Worm (Caenorhabditis elegans) whole organism, young adult: ENCODE data around the gene C36A4.10.

Experiments used
- B0336.3 ChIP-seq: fragments of 200-800 bp; sonication (Bioruptor generic); IDR thresholded peaks from 2 replicates; pipeline ENCODE4 v1.3.6; 2022; ENCODE audit warnings: missing genetic modification characterization, missing compliant biosample characterization
- C06A6.2 ChIP-seq: fragments of 200-800 bp; sonication (Bioruptor generic); conservative IDR thresholded peaks from 2 replicates; pipeline ENCODE4 v1.3.6; 2022; ENCODE audit warnings: missing genetic modification characterization, missing compliant biosample characterization
- D2030.7 ChIP-seq: fragments of 200-800 bp; sonication (Bioruptor generic); IDR thresholded peaks from 2 replicates; pipeline ENCODE4 v1.3.6; 2022; ENCODE audit warnings: missing genetic modification reagents, missing genetic modification characterization, missing compliant biosample characterization
- F23B12.7 ChIP-seq: sonication (generic microtip); optimal IDR thresholded peaks from 2 replicates; lab custom pipeline; 2017; ENCODE audit warnings: missing genetic modification characterization, mild to moderate bottlenecking, missing compliant biosample characterization, antibody characterized with exemption, moderate library complexity; ENCODE audit not compliant: insufficient read depth
- F52B5.7 ChIP-seq: sonication (generic microtip); optimal IDR thresholded peaks from 2 replicates; lab custom pipeline; 2016; ENCODE audit warnings: mild to moderate bottlenecking, missing genetic modification characterization, missing compliant biosample characterization
- Y53F4B.3 ChIP-seq: fragments of 200-800 bp; sonication (Bioruptor generic); IDR thresholded peaks from 2 replicates; pipeline ENCODE4 v1.3.6; 2022; ENCODE audit warnings: missing genetic modification reagents, missing genetic modification characterization, missing compliant biosample characterization
- Y53G8AR.9 ChIP-seq: fragments of 200-800 bp; sonication (Bioruptor generic); conservative IDR thresholded peaks from 2 replicates; pipeline ENCODE4 v1.3.6; 2022; ENCODE audit warnings: missing genetic modification reagents, missing genetic modification characterization, missing compliant biosample characterization
- Y56A3A.18 ChIP-seq: fragments of 200-800 bp; sonication (Bioruptor generic); IDR thresholded peaks from 2 replicates; pipeline ENCODE4 v1.3.6; 2022; ENCODE audit warnings: missing genetic modification reagents, missing genetic modification characterization, missing compliant biosample characterization
- Y79H2A.3 ChIP-seq: fragments of 200-800 bp; sonication (Bioruptor generic); conservative IDR thresholded peaks from 2 replicates; pipeline ENCODE4 v1.3.6; 2022; ENCODE audit warnings: missing genetic modification reagents, missing genetic modification characterization, missing compliant biosample characterization
- athp-1 ChIP-seq: sonication (generic microtip); optimal IDR thresholded peaks from 2 replicates; lab custom pipeline; 2017; ENCODE audit warnings: mild to moderate bottlenecking, missing genetic modification characterization, missing compliant biosample characterization
- attf-5 ChIP-seq: fragments of 200-800 bp; sonication (Bioruptor generic); optimal IDR thresholded peaks from 2 replicates; lab custom pipeline; 2018; ENCODE audit warnings: mild to moderate bottlenecking, missing genetic modification characterization, missing compliant biosample characterization
- bed-1 ChIP-seq: fragments of 200-800 bp; sonication (Bioruptor generic); IDR thresholded peaks from 2 replicates; pipeline ENCODE4 v1.3.6; 2022; ENCODE audit warnings: missing genetic modification reagents, missing genetic modification characterization, missing compliant biosample characterization
- cebp-1 ChIP-seq, 2 experiments: fragments of 200-800 bp in 1 of 2; sonication (Bioruptor generic) in 1 of 2; sonication (generic microtip) in 1 of 2; IDR thresholded peaks in 1 of 2; optimal IDR thresholded peaks in 1 of 2; 2 replicates each; pipeline versions ENCODE4 v1.3.6 to Lab custom; 2017 to 2022; ENCODE audit warnings: missing compliant biosample characterization in 2 of 2, missing genetic modification characterization in 2 of 2, mild to moderate bottlenecking in 1 of 2, missing genetic modification reagents in 1 of 2, moderate library complexity in 1 of 2
- ceh-100 ChIP-seq: fragments of 200-800 bp; sonication (Bioruptor generic); IDR thresholded peaks from 2 replicates; pipeline ENCODE4 v1.3.6; 2022; ENCODE audit warnings: missing genetic modification reagents, missing genetic modification characterization, missing compliant biosample characterization
- ceh-27 ChIP-seq: fragments of 200-800 bp; sonication (Bioruptor generic); optimal IDR thresholded peaks from 2 replicates; lab custom pipeline; 2018; ENCODE audit warnings: mild to moderate bottlenecking, missing genetic modification characterization, moderate library complexity, missing compliant biosample characterization
- ceh-40 ChIP-seq: fragments of 200-800 bp; sonication (Bioruptor generic); IDR thresholded peaks from 2 replicates; pipeline ENCODE4 v1.3.6; 2022; ENCODE audit warnings: missing genetic modification characterization, missing compliant biosample characterization
- ceh-58 ChIP-seq: fragments of 200-800 bp; sonication (Bioruptor generic); IDR thresholded peaks from 2 replicates; pipeline ENCODE4 v1.3.6; 2022; ENCODE audit warnings: missing genetic modification characterization, missing compliant biosample characterization
- ceh-79 ChIP-seq: sonication (generic microtip); optimal IDR thresholded peaks from 2 replicates; lab custom pipeline; 2017; ENCODE audit warnings: mild to moderate bottlenecking, missing genetic modification characterization, missing compliant biosample characterization
- dox-1 ChIP-seq: fragments of 200-800 bp; sonication (Bioruptor generic); IDR thresholded peaks from 2 replicates; pipeline ENCODE4 v1.3.6; 2022; ENCODE audit warnings: missing genetic modification reagents, missing genetic modification characterization, missing compliant biosample characterization
- dpff-1 ChIP-seq: sonication (generic microtip); optimal IDR thresholded peaks from 2 replicates; lab custom pipeline; 2017; ENCODE audit warnings: mild to moderate bottlenecking, missing genetic modification characterization, missing compliant biosample characterization
- hmg-1.2 ChIP-seq: fragments of 200-800 bp; sonication (Bioruptor generic); IDR thresholded peaks from 2 replicates; pipeline ENCODE4 v1.3.6; 2022; ENCODE audit warnings: missing genetic modification reagents, missing genetic modification characterization, missing compliant biosample characterization
- hsf-1 ChIP-seq: fragments of 200-800 bp; sonication (Bioruptor generic); IDR thresholded peaks from 2 replicates; pipeline ENCODE4 v1.3.6; 2022; ENCODE audit warnings: missing genetic modification reagents, missing genetic modification characterization, missing compliant biosample characterization
- lin-40 ChIP-seq: sonication (generic microtip); optimal IDR thresholded peaks from 2 replicates; lab custom pipeline; 2016; ENCODE audit warnings: missing genetic modification characterization, mild to moderate bottlenecking, missing compliant biosample characterization, missing genotype, missing genetic modification reagents
- lsl-1 ChIP-seq: fragments of 200-800 bp; sonication (Bioruptor generic); optimal IDR thresholded peaks from 2 replicates; lab custom pipeline; 2018; ENCODE audit warnings: mild to moderate bottlenecking, missing genetic modification characterization, moderate library complexity, missing compliant biosample characterization
- lsy-27 ChIP-seq: sonication (generic microtip); optimal IDR thresholded peaks from 2 replicates; lab custom pipeline; 2017; ENCODE audit warnings: missing genetic modification characterization, mild to moderate bottlenecking, missing compliant biosample characterization, antibody characterized with exemption, missing genotype, borderline replicate concordance; ENCODE audit not compliant: insufficient read depth
- madf-10 ChIP-seq: sonication (generic microtip); optimal IDR thresholded peaks from 2 replicates; lab custom pipeline; 2016; ENCODE audit warnings: mild to moderate bottlenecking, missing genetic modification characterization, missing compliant biosample characterization
- madf-8 ChIP-seq: fragments of 200-800 bp; sonication (Bioruptor generic); conservative IDR thresholded peaks from 2 replicates; pipeline ENCODE4 v1.3.6; 2022; ENCODE audit warnings: missing genetic modification reagents, missing genetic modification characterization, missing compliant biosample characterization
- mcd-1 ChIP-seq: fragments of 200-800 bp; sonication (Bioruptor generic); IDR thresholded peaks from 2 replicates; pipeline ENCODE4 v1.3.6; 2022; ENCODE audit warnings: missing genetic modification reagents, missing genetic modification characterization, missing compliant biosample characterization
- nhr-80 ChIP-seq: sonication (generic microtip); optimal IDR thresholded peaks from 2 replicates; lab custom pipeline; 2016; ENCODE audit warnings: missing genetic modification characterization, missing compliant biosample characterization
- pha-4 ChIP-seq: fragments of 150-350 bp; sonication (generic microtip); optimal IDR thresholded peaks from 2 replicates; lab custom pipeline; 2014; ENCODE audit warnings: missing biosample characterization, missing genetic modification reagents, missing genetic modification characterization
- snpc-4 ChIP-seq, 5 experiments: fragments of 150-350 bp in 1 of 5; sonication (generic microtip) in 4 of 5; optimal IDR thresholded peaks; 2 replicates each; lab custom pipeline; 2014 to 2018; ENCODE audit warnings: missing genetic modification characterization in 5 of 5, missing biosample characterization in 3 of 5, antibody characterized with exemption in 2 of 5, mild to moderate bottlenecking in 2 of 5, missing compliant biosample characterization in 2 of 5, missing genotype in 2 of 5, moderate library complexity in 2 of 5, missing genetic modification reagents in 1 of 5
- somi-1 ChIP-seq: fragments of 200-800 bp; sonication (Bioruptor generic); optimal IDR thresholded peaks from 2 replicates; lab custom pipeline; 2018; ENCODE audit warnings: mild to moderate bottlenecking, missing genetic modification characterization, missing compliant biosample characterization
- tbp1 ChIP-seq: fragments of 200-800 bp; sonication (Bioruptor generic); optimal IDR thresholded peaks from 2 replicates; lab custom pipeline; 2018; ENCODE audit warnings: mild to moderate bottlenecking, missing genetic modification characterization, missing compliant biosample characterization
- unc-62 ChIP-seq: fragments of 150-350 bp; optimal IDR thresholded peaks from 2 replicates; lab custom pipeline; 2014; ENCODE audit warnings: missing biosample characterization, missing genetic modification reagents, missing genetic modification characterization
- zfh-2 ChIP-seq: fragments of 200-800 bp; sonication (Bioruptor generic); conservative IDR thresholded peaks from 2 replicates; pipeline ENCODE4 v1.3.6; 2022; ENCODE audit warnings: missing genetic modification reagents, missing genetic modification characterization, missing compliant biosample characterization
- ztf-22 ChIP-seq: fragments of 200-800 bp; sonication (Bioruptor generic); optimal IDR thresholded peaks from 2 replicates; lab custom pipeline; 2018; ENCODE audit warnings: mild to moderate bottlenecking, missing genetic modification characterization, moderate library complexity, missing compliant biosample characterization
- ztf-6 ChIP-seq: fragments of 200-800 bp; sonication (Bioruptor generic); IDR thresholded peaks from 2 replicates; pipeline ENCODE4 v1.3.6; 2022; ENCODE audit warnings: missing genetic modification reagents, missing genetic modification characterization, missing compliant biosample characterization

Gene C36A4.10

DNA sequence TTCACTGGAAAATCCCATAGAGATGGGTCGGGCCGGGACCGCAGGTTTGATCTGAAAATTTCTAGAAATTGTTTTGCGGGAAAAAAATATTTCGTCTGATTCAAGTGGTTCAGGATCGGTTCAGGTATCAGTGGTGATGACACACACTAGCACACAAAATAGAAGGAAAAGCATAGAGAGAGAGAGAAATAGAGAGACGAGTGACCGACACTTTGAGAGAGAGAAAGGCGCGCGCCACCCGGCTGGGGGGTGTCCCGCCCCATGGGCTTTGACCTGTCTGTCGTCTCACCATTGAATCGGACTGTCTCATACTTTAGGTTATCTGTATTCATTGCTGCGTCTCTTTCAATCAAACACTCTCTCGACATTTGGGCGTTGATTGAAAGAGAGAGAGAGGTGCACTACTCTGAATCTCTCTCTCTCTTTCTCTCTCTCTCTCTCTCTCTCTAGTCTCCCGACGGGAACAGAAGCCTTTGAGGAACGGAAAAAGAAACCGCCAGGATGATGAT, 44.8 kb downstream of the C36A4.10 start, which contains the start of gene acy-3:
Gene acy-3, minus strand, starts transcription at position 51 of the 509 bp plus-strand sequence.
- peak; percentile 45 for TF ChIP-seq attf-5 (GFP tag; lab: Kevin White, UChicago)
- peak; percentile 61; the same call in 1 of the 2 replicates for TF ChIP-seq B0336.3
- peak; percentile 24 for TF ChIP-seq lin-40 (tag; lab: Kevin White, UChicago)
- 0 out of 2 replicates have a peak, but pooled peaks have one; percentile 62 for TF ChIP-seq Y53G8AR.9 (GFP tag; lab: Robert Waterston, UW)
- peak; percentile 56 for TF ChIP-seq mcd-1
- no peak for TF ChIP-seq unc-62 (GFP tag; lab: Kevin White, UChicago)
- TF ChIP-seq dox-1 (GFP tag; lab: Robert Waterston, UW), result peak; percentile 45; the same call in 1 of the 2 replicates
- TF ChIP-seq cebp-1 (GFP tag; IDR thresholded peaks at IDR 0.05; lab: Robert Waterston, UW), result no peak
- TF ChIP-seq cebp-1 (tag; optimal IDR thresholded peaks at IDR 0.05; lab: Kevin White, UChicago), result peak; percentile 41
- TF ChIP-seq nhr-80 (tag; lab: Kevin White, UChicago), result peak; percentile 75
- TF ChIP-seq Y79H2A.3 (GFP tag; lab: Robert Waterston, UW), result no peak
- TF ChIP-seq somi-1 (GFP tag; lab: Kevin White, UChicago), result peak; percentile 11
- no peak for TF ChIP-seq snpc-4 (GFP tag; optimal IDR thresholded peaks at IDR 0.05; lab: Kevin White, UChicago)
- peak in 1 of 4 experiments; percentile 28 for TF ChIP-seq snpc-4 (tag; optimal IDR thresholded peaks at IDR 0.05; lab: Kevin White, UChicago)
- TF ChIP-seq hmg-1.2 (GFP tag; lab: Robert Waterston, UW), result peak; percentile 73
- TF ChIP-seq zfh-2, result peak; percentile 74
- no peak for TF ChIP-seq ceh-58
- peak; percentile 42 for TF ChIP-seq ztf-22 (GFP tag; lab: Kevin White, UChicago)
- TF ChIP-seq lsl-1 (GFP tag; lab: Kevin White, UChicago), result no peak
- TF ChIP-seq tbp1 (GFP tag; lab: Kevin White, UChicago), result peak; percentile 5
- TF ChIP-seq F52B5.7 (tag; lab: Kevin White, UChicago), result peak; percentile 1
- TF ChIP-seq, all 124 proteins: peak for 15

DNA sequence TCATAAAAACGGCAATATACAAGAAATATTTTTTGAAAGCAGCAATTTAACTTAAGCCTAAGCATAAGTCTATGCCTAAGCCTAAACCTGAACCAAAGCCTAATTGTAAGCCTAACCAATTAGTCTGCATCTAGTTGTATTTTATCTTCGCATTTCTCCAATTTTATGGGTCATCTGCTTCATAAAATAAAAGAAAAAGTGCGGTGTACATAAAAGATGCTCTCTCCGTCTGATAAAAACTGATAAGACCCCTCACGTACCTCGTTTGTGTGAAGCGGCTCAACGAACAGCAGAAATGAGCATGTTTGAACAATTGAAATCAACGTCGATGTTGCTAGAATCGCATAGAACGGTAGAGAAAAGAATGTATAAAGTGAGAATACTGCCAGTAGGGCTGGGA, 46.2 kb downstream of the C36A4.10 start:
- TF ChIP-seq nhr-80 (tag; lab: Kevin White, UChicago), result peak; percentile 44
- TF ChIP-seq madf-8 (GFP tag; lab: Robert Waterston, UW), result no peak

DNA sequence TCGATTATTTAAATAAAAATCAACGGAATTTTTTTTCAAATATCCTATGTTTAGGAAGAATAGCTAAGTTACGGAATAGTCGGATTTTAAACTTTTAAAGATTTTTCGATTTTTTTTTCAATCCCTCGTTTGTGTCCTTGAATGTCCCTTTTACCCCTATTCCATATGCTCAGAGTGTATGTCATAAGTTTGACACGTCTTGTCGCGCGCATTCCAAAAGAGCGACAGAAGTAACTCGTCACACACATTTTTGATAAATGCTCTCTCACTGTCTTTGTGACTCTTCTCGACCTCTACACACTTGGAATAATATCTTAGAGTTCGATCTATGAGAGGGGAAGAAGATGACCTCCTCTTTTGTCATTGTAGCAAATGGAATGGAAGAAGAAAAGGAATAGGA, 47.4 kb downstream of the C36A4.10 start:
- TF ChIP-seq ceh-79 (tag; lab: Kevin White, UChicago) (no peak), bed-1 (GFP tag; lab: Robert Waterston, UW) (no peak), ceh-27 (GFP tag; lab: Kevin White, UChicago) (no peak), Y53G8AR.9 (GFP tag; lab: Robert Waterston, UW) (no peak), pha-4 (tag; lab: Kevin White, UChicago) (no peak), Y56A3A.18 (no peak), nhr-80 (tag; lab: Kevin White, UChicago) (no peak), Y53F4B.3 (no peak), madf-10 (tag; lab: Kevin White, UChicago) (no peak), athp-1 (tag; lab: Kevin White, UChicago) (no peak), dpff-1 (tag; lab: Kevin White, UChicago) (no peak), ceh-100 (GFP tag; lab: Robert Waterston, UW) (no peak), ceh-40 (GFP tag; lab: Robert Waterston, UW) (no peak)
- TF ChIP-seq, all 124 proteins: peak for 0

DNA sequence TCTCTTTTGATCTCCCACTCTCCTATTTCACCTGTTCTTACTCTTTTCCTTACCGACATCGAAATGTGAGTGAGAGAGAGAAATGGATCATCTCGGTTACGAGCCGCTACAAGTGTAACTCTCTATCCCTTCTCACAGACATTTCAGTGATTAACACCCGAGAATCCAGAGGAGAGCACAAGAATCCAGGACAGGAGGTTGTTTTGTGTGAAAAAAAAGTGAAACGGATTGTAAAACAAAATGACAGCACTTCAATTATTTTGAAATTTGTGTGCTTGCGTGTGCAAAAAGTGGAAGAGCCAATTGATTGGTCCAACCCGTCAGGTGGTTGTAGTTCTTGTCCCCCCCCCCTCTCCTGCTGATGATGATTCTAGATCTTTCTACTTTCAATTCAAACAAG, 48.4 kb downstream of the C36A4.10 start:
- no peak for TF ChIP-seq C06A6.2 (GFP tag; lab: Robert Waterston, UW)
- no peak for TF ChIP-seq madf-10 (tag; lab: Kevin White, UChicago)
- TF ChIP-seq lsy-27 (tag; lab: Kevin White, UChicago), result no peak
- TF ChIP-seq ceh-58, result no peak
- no peak for TF ChIP-seq F23B12.7 (tag; lab: Kevin White, UChicago)
- no peak for TF ChIP-seq ztf-6
- no peak for TF ChIP-seq D2030.7 (GFP tag; lab: Robert Waterston, UW)
- TF ChIP-seq hsf-1 (GFP tag; lab: Robert Waterston, UW), result 0 out of 2 replicates have a peak, but pooled peaks have one; percentile 24
